Worm (Caenorhabditis elegans) whole organism, young adult: Measurements from ENCODE around the gene cutl-19.

ENCODE experiments used
- B0261.1 ChIP-seq: sonication (generic microtip); optimal IDR thresholded peaks from 2 replicates; lab custom pipeline; 2016; ENCODE audit warnings: mild to moderate bottlenecking, missing genetic modification characterization, moderate library complexity, missing compliant biosample characterization
- F22D6.2 ChIP-seq: sonication (generic microtip); optimal IDR thresholded peaks from 2 replicates; lab custom pipeline; 2016; ENCODE audit warnings: mild to moderate bottlenecking, missing genetic modification characterization, missing compliant biosample characterization
- F23B12.7 ChIP-seq: sonication (generic microtip); optimal IDR thresholded peaks from 2 replicates; lab custom pipeline; 2017; ENCODE audit warnings: missing genetic modification characterization, mild to moderate bottlenecking, missing compliant biosample characterization, antibody characterized with exemption, moderate library complexity; ENCODE audit not compliant: insufficient read depth
- F49E8.2 ChIP-seq: sonication (generic microtip); optimal IDR thresholded peaks from 3 replicates; lab custom pipeline; 2017; ENCODE audit warnings: missing genetic modification characterization, mild to moderate bottlenecking, missing compliant biosample characterization, antibody characterized with exemption, moderate library complexity; ENCODE audit not compliant: insufficient read depth
- T07F8.4 ChIP-seq: sonication (generic microtip); optimal IDR thresholded peaks from 2 replicates; lab custom pipeline; 2016; ENCODE audit warnings: mild to moderate bottlenecking, missing genetic modification characterization, moderate library complexity, missing compliant biosample characterization
- Y53G8AR.9 ChIP-seq: fragments of 200-800 bp; sonication (Bioruptor generic); conservative IDR thresholded peaks from 2 replicates; pipeline ENCODE4 v1.3.6; 2022; ENCODE audit warnings: missing genetic modification reagents, missing genetic modification characterization, missing compliant biosample characterization
- athp-1 ChIP-seq: sonication (generic microtip); optimal IDR thresholded peaks from 2 replicates; lab custom pipeline; 2017; ENCODE audit warnings: mild to moderate bottlenecking, missing genetic modification characterization, missing compliant biosample characterization
- attf-3 ChIP-seq: fragments of 200-800 bp; sonication (Bioruptor generic); conservative IDR thresholded peaks from 2 replicates; pipeline ENCODE4 v1.3.6; 2022; ENCODE audit warnings: missing genetic modification reagents, missing genetic modification characterization, missing compliant biosample characterization
- attf-5 ChIP-seq: fragments of 200-800 bp; sonication (Bioruptor generic); optimal IDR thresholded peaks from 2 replicates; lab custom pipeline; 2018; ENCODE audit warnings: mild to moderate bottlenecking, missing genetic modification characterization, missing compliant biosample characterization
- attf-6 ChIP-seq: fragments of 200-800 bp; sonication (Bioruptor generic); IDR thresholded peaks from 2 replicates; pipeline ENCODE4 v1.3.6; 2022; ENCODE audit warnings: missing genetic modification reagents, missing genetic modification characterization, missing compliant biosample characterization
- cebp-1 ChIP-seq, 2 experiments: fragments of 200-800 bp in 1 of 2; sonication (Bioruptor generic) in 1 of 2; sonication (generic microtip) in 1 of 2; IDR thresholded peaks in 1 of 2; optimal IDR thresholded peaks in 1 of 2; 2 replicates each; pipeline versions ENCODE4 v1.3.6 to Lab custom; 2017 to 2022; ENCODE audit warnings: missing compliant biosample characterization in 2 of 2, missing genetic modification characterization in 2 of 2, mild to moderate bottlenecking in 1 of 2, missing genetic modification reagents in 1 of 2, moderate library complexity in 1 of 2
- ceh-40 ChIP-seq: fragments of 200-800 bp; sonication (Bioruptor generic); IDR thresholded peaks from 2 replicates; pipeline ENCODE4 v1.3.6; 2022; ENCODE audit warnings: missing genetic modification characterization, missing compliant biosample characterization
- die-1 ChIP-seq: sonication (generic microtip); optimal IDR thresholded peaks from 2 replicates; lab custom pipeline; 2016; ENCODE audit warnings: missing genotype, mild to moderate bottlenecking, missing genetic modification characterization, missing compliant biosample characterization
- dpl-1 ChIP-seq: fragments of 150-350 bp; optimal IDR thresholded peaks from 2 replicates; lab custom pipeline; 2014; ENCODE audit warnings: missing biosample characterization, missing genetic modification reagents, missing genetic modification characterization
- ets-4 ChIP-seq: fragments of 200-800 bp; sonication (Bioruptor generic); optimal IDR thresholded peaks from 2 replicates; lab custom pipeline; 2018; ENCODE audit warnings: mild to moderate bottlenecking, missing genetic modification characterization, missing compliant biosample characterization
- hlh-12 ChIP-seq: sonication (generic microtip); optimal IDR thresholded peaks from 2 replicates; lab custom pipeline; 2016; ENCODE audit warnings: missing genetic modification characterization, missing compliant biosample characterization
- hmg-1.2 ChIP-seq: fragments of 200-800 bp; sonication (Bioruptor generic); IDR thresholded peaks from 2 replicates; pipeline ENCODE4 v1.3.6; 2022; ENCODE audit warnings: missing genetic modification reagents, missing genetic modification characterization, missing compliant biosample characterization
- let-607 ChIP-seq, 2 experiments: fragments of 200-800 bp in 1 of 2; sonication (Bioruptor generic) in 1 of 2; sonication (generic microtip) in 1 of 2; optimal IDR thresholded peaks; 2 replicates each; lab custom pipeline; 2016 to 2018; ENCODE audit warnings: mild to moderate bottlenecking in 2 of 2, missing compliant biosample characterization in 2 of 2, missing genetic modification characterization in 2 of 2, moderate library complexity in 2 of 2, missing genotype in 1 of 2
- lin-26 ChIP-seq: fragments of 200-800 bp; sonication (Bioruptor generic); IDR thresholded peaks from 2 replicates; pipeline ENCODE4 v1.3.6; 2022; ENCODE audit warnings: missing genetic modification reagents, missing genetic modification characterization, missing compliant biosample characterization
- lin-35 ChIP-seq, 3 experiments: fragments of 150-350 bp in 2 of 3; sonication (generic microtip) in 1 of 3; optimal IDR thresholded peaks; 2 replicates each; lab custom pipeline; 2014 to 2018; ENCODE audit warnings: missing biosample characterization in 3 of 3, missing genetic modification characterization in 3 of 3, missing genetic modification reagents in 3 of 3
- lin-40 ChIP-seq: sonication (generic microtip); optimal IDR thresholded peaks from 2 replicates; lab custom pipeline; 2016; ENCODE audit warnings: missing genetic modification characterization, mild to moderate bottlenecking, missing compliant biosample characterization, missing genotype, missing genetic modification reagents
- lir-1 ChIP-seq: fragments of 200-800 bp; sonication (Bioruptor generic); conservative IDR thresholded peaks from 2 replicates; pipeline ENCODE4 v1.3.6; 2022; ENCODE audit warnings: missing genetic modification reagents, missing genetic modification characterization, missing compliant biosample characterization
- lsy-27 ChIP-seq: sonication (generic microtip); optimal IDR thresholded peaks from 2 replicates; lab custom pipeline; 2017; ENCODE audit warnings: missing genetic modification characterization, mild to moderate bottlenecking, missing compliant biosample characterization, antibody characterized with exemption, missing genotype, borderline replicate concordance; ENCODE audit not compliant: insufficient read depth
- madf-10 ChIP-seq: sonication (generic microtip); optimal IDR thresholded peaks from 2 replicates; lab custom pipeline; 2016; ENCODE audit warnings: mild to moderate bottlenecking, missing genetic modification characterization, missing compliant biosample characterization
- madf-6 ChIP-seq: fragments of 200-800 bp; sonication (Bioruptor generic); IDR thresholded peaks from 2 replicates; pipeline ENCODE4 v1.3.6; 2022; ENCODE audit warnings: missing genetic modification reagents, missing genetic modification characterization, missing compliant biosample characterization
- mxl-1 ChIP-seq: sonication (generic microtip); optimal IDR thresholded peaks from 2 replicates; lab custom pipeline; 2016; ENCODE audit warnings: missing genetic modification characterization, missing compliant biosample characterization
- nfyb-1 ChIP-seq: fragments of 200-800 bp; sonication (Bioruptor generic); IDR thresholded peaks from 2 replicates; pipeline ENCODE4 v1.3.6; 2022; ENCODE audit warnings: missing genetic modification reagents, missing genetic modification characterization, missing compliant biosample characterization
- nhr-120 ChIP-seq: fragments of 200-800 bp; sonication (Bioruptor generic); IDR thresholded peaks from 2 replicates; pipeline ENCODE4 v1.3.6; 2022; ENCODE audit warnings: missing genetic modification characterization, missing compliant biosample characterization
- nhr-179 ChIP-seq: sonication (generic microtip); optimal IDR thresholded peaks from 2 replicates; lab custom pipeline; 2016; ENCODE audit warnings: mild to moderate bottlenecking, missing genetic modification characterization, missing compliant biosample characterization
- nhr-80 ChIP-seq: sonication (generic microtip); optimal IDR thresholded peaks from 2 replicates; lab custom pipeline; 2016; ENCODE audit warnings: missing genetic modification characterization, missing compliant biosample characterization
- pbrm-1 ChIP-seq: fragments of 200-800 bp; sonication (Bioruptor generic); IDR thresholded peaks from 2 replicates; pipeline ENCODE4 v1.3.6; 2022; ENCODE audit warnings: missing genetic modification reagents, missing genetic modification characterization, missing compliant biosample characterization
- pha-4 ChIP-seq: fragments of 150-350 bp; sonication (generic microtip); optimal IDR thresholded peaks from 2 replicates; lab custom pipeline; 2014; ENCODE audit warnings: missing biosample characterization, missing genetic modification reagents, missing genetic modification characterization
- rcor-1 ChIP-seq: fragments of 200-800 bp; sonication (Bioruptor generic); IDR thresholded peaks from 2 replicates; pipeline ENCODE4 v1.3.6; 2022; ENCODE audit warnings: missing genetic modification reagents, missing genetic modification characterization, missing compliant biosample characterization
- rec-8 ChIP-seq, 2 experiments: sonication (generic microtip); optimal IDR thresholded peaks; 2 replicates each; lab custom pipeline; 2016; ENCODE audit warnings: mild to moderate bottlenecking in 2 of 2, missing genetic modification characterization in 2 of 2, missing genetic modification reagents in 2 of 2, missing genotype in 2 of 2, missing biosample characterization in 1 of 2, missing compliant biosample characterization in 1 of 2, moderate library complexity in 1 of 2
- sea-2 ChIP-seq: fragments of 200-800 bp; sonication (Bioruptor generic); IDR thresholded peaks from 2 replicates; pipeline ENCODE4 v1.3.6; 2022; ENCODE audit warnings: missing genetic modification characterization, missing compliant biosample characterization
- tlf-1 ChIP-seq: fragments of 200-800 bp; sonication (Bioruptor generic); optimal IDR thresholded peaks from 2 replicates; lab custom pipeline; 2018; ENCODE audit warnings: mild to moderate bottlenecking, missing genetic modification characterization, missing compliant biosample characterization
- zim-3 ChIP-seq: sonication (generic microtip); optimal IDR thresholded peaks from 2 replicates; lab custom pipeline; 2017; ENCODE audit warnings: mild to moderate bottlenecking, missing genetic modification characterization, moderate library complexity, missing compliant biosample characterization
- ztf-22 ChIP-seq: fragments of 200-800 bp; sonication (Bioruptor generic); optimal IDR thresholded peaks from 2 replicates; lab custom pipeline; 2018; ENCODE audit warnings: mild to moderate bottlenecking, missing genetic modification characterization, moderate library complexity, missing compliant biosample characterization
- ztf-25 ChIP-seq: fragments of 200-800 bp; sonication (Bioruptor generic); IDR thresholded peaks from 2 replicates; pipeline ENCODE4 v1.3.6; 2022; ENCODE audit warnings: missing genetic modification reagents, missing genetic modification characterization, missing compliant biosample characterization

cutl-19 gene

ce11 chrIII:5222777-5223176, 5.4 kb upstream of the cutl-19 start:
- TF ChIP-seq hlh-12 (tag; lab: Kevin White, UChicago), result no peak
- no peak for TF ChIP-seq ztf-25 (GFP tag; lab: Robert Waterston, UW)
- no peak for TF ChIP-seq T07F8.4 (tag; lab: Kevin White, UChicago)
- TF ChIP-seq attf-6 (GFP tag; lab: Robert Waterston, UW), result no peak
- TF ChIP-seq attf-3 (GFP tag; lab: Robert Waterston, UW), result no peak
- no peak for TF ChIP-seq ztf-22 (GFP tag; lab: Kevin White, UChicago)
- TF ChIP-seq F22D6.2, result no peak
- no peak for TF ChIP-seq sea-2 (GFP tag; lab: Robert Waterston, UW)
- TF ChIP-seq madf-10 (tag; lab: Kevin White, UChicago), result no peak
- no peak for TF ChIP-seq ceh-40 (GFP tag; lab: Robert Waterston, UW)
- no peak for TF ChIP-seq ets-4 (GFP tag; lab: Kevin White, UChicago)
- TF ChIP-seq mxl-1, result no peak
- TF ChIP-seq nhr-179 (tag; lab: Kevin White, UChicago), result no peak
- TF ChIP-seq pbrm-1 (GFP tag; lab: Robert Waterston, UW), result no peak
- no peak for TF ChIP-seq Y53G8AR.9
- TF ChIP-seq dpl-1 (GFP tag; lab: Kevin White, UChicago), result no peak
- TF ChIP-seq lir-1 (GFP tag; lab: Robert Waterston, UW), result no peak
- no peak for TF ChIP-seq tlf-1
- no peak for TF ChIP-seq pha-4
- no peak for TF ChIP-seq rcor-1 (GFP tag; lab: Robert Waterston, UW)

DNA sequence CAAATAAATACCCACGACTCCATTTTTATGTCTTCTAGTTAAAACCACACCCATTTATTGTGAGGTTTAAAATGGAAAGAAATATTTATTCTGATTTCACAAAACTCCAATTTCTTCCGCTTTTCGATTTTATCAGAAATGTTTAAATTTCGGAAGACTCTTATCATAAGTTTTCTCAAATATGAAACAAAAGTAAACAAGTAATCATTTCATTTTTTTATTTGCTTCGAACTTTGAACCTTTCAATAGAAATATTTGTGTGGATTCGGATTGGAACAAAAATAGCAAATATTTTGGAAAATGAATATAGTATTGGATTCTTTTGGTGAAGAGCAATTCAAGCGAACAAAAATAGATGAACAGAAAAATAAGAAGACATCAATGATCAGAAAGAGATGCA, 4.4 kb upstream of the cutl-19 start:
- TF ChIP-seq die-1 (tag; lab: Kevin White, UChicago), result no peak
- no peak for TF ChIP-seq nfyb-1
- TF ChIP-seq cebp-1 (GFP tag; IDR thresholded peaks at IDR 0.05; lab: Robert Waterston, UW), result no peak
- no peak for TF ChIP-seq cebp-1 (tag; optimal IDR thresholded peaks at IDR 0.05; lab: Kevin White, UChicago)
- TF ChIP-seq nhr-80 (tag; lab: Kevin White, UChicago), result no peak
- TF ChIP-seq rec-8 (tag; optimal IDR thresholded peaks at IDR 0.05; lab: Kevin White, UChicago), result no peak
- TF ChIP-seq lin-40 (tag; lab: Kevin White, UChicago), result no peak
- no peak for TF ChIP-seq F49E8.2 (tag; lab: Kevin White, UChicago)
- no peak for TF ChIP-seq hmg-1.2 (GFP tag; lab: Robert Waterston, UW)
- TF ChIP-seq lsy-27 (tag; lab: Kevin White, UChicago), result no peak
- TF ChIP-seq dpl-1 (GFP tag; lab: Kevin White, UChicago), result no peak
- no peak for TF ChIP-seq lin-35 (GFP tag; optimal IDR thresholded peaks at IDR 0.05; lab: Kevin White, UChicago)
- TF ChIP-seq lin-26 (GFP tag; lab: Robert Waterston, UW), result no peak
- TF ChIP-seq B0261.1, result no peak
- TF ChIP-seq ets-4 (GFP tag; lab: Kevin White, UChicago), result no peak
- TF ChIP-seq let-607 (tag; optimal IDR thresholded peaks at IDR 0.05; lab: Kevin White, UChicago), result no peak
- TF ChIP-seq zim-3 (tag; lab: Kevin White, UChicago), result no peak
- no peak for TF ChIP-seq athp-1 (tag; lab: Kevin White, UChicago)
- TF ChIP-seq attf-5 (GFP tag; lab: Kevin White, UChicago), result no peak
- TF ChIP-seq, all 124 proteins: peak for 0

- TF ChIP-seq sea-2 (GFP tag; lab: Robert Waterston, UW) (no peak), nhr-120 (GFP tag; lab: Robert Waterston, UW) (no peak), tlf-1 (no peak), F23B12.7 (tag; lab: Kevin White, UChicago) (no peak), madf-6 (GFP tag; lab: Robert Waterston, UW) (no peak)
- TF ChIP-seq, all 124 proteins: peak for 0
These were observed 1.3 kb upstream of the cutl-19 start, which contains the start of gene ZC155.2 for ce11 chrIII:5218687-5219086. TSS of gene ZC155.2 (plus strand) at chrIII:5218987.
